Worm (Caenorhabditis elegans) whole organism, L4 larva: ENCODE measurements around the gene srg-62.
A peak's percentile ranks its signal among the peaks of the same experiment; 100 is the strongest.

Source experiments
- ama-1 ChIP-seq: fragments of 150-350 bp; optimal IDR thresholded peaks from 2 replicates; lab custom pipeline; 2014; ENCODE audit warnings: inconsistent platforms, mixed read lengths
- ceh-32 ChIP-seq: sonication (generic microtip); optimal IDR thresholded peaks from 2 replicates; lab custom pipeline; 2016; ENCODE audit warnings: mild to moderate bottlenecking, missing genetic modification characterization, missing compliant biosample characterization; ENCODE audit not compliant: poor library complexity
- duxl-1 ChIP-seq: sonication (generic microtip); optimal IDR thresholded peaks from 2 replicates; lab custom pipeline; 2016; ENCODE audit warnings: mild to moderate bottlenecking, missing genetic modification characterization, moderate library complexity, missing compliant biosample characterization; ENCODE audit not compliant: poor library complexity
- fkh-10 ChIP-seq: fragments of 150-350 bp; optimal IDR thresholded peaks from 2 replicates; lab custom pipeline; 2014; ENCODE audit warnings: missing biosample characterization, missing genetic modification reagents, missing genetic modification characterization
- lim-7 ChIP-seq: fragments of 200-800 bp; sonication (Bioruptor generic); IDR thresholded peaks from 2 replicates; pipeline ENCODE4 v1.3.6; 2022; ENCODE audit warnings: missing genetic modification characterization, missing compliant biosample characterization
- nhr-111 ChIP-seq: fragments of 200-800 bp; sonication (Bioruptor generic); optimal IDR thresholded peaks from 2 replicates; lab custom pipeline; 2018; ENCODE audit warnings: mild to moderate bottlenecking, missing genetic modification characterization, missing compliant biosample characterization
- nhr-77 ChIP-seq: fragments of 150-350 bp; optimal IDR thresholded peaks from 2 replicates; lab custom pipeline; 2014; ENCODE audit warnings: missing biosample characterization, missing genetic modification characterization
- pha-4 ChIP-seq, 2 experiments: fragments of 150-350 bp in 1 of 2; fragments of 200-800 bp in 1 of 2; sonication (Bioruptor generic) in 1 of 2; IDR thresholded peaks in 1 of 2; optimal IDR thresholded peaks in 1 of 2; 2 replicates each; pipeline versions ENCODE4 v1.3.6 to Lab custom; 2014 to 2022; ENCODE audit warnings: missing genetic modification characterization in 2 of 2, missing genetic modification reagents in 2 of 2, missing biosample characterization in 1 of 2, missing compliant biosample characterization in 1 of 2
- php-3 ChIP-seq: fragments of 200-800 bp; sonication (Bioruptor generic); IDR thresholded peaks from 2 replicates; pipeline ENCODE4 v1.3.6; 2022; ENCODE audit warnings: missing genetic modification reagents, missing genetic modification characterization, missing compliant biosample characterization
- snpc-4 ChIP-seq: fragments of 150-350 bp; optimal IDR thresholded peaks from 2 replicates; lab custom pipeline; 2014; ENCODE audit warnings: missing biosample characterization, missing genetic modification characterization
- unc-62 ChIP-seq, 3 experiments: fragments of 150-350 bp in 1 of 3; sonication (generic microtip); optimal IDR thresholded peaks in 2 of 3; peaks in 1 of 3; 1 replicate in 1 of 3; 2 replicates in 2 of 3; lab custom pipeline; 2014 to 2017; ENCODE audit warnings: missing biosample characterization in 3 of 3, missing genetic modification characterization in 3 of 3, missing genetic modification reagents in 3 of 3, missing genotype in 1 of 3
- zip-11 ChIP-seq: fragments of 200-800 bp; sonication (Bioruptor generic); IDR thresholded peaks from 2 replicates; pipeline ENCODE4 v1.3.6; 2022; ENCODE audit warnings: missing genetic modification characterization, missing compliant biosample characterization

- TF ChIP-seq zip-11 (GFP tag; lab: Robert Waterston, UW) (no peak), snpc-4 (tag; lab: Kevin White, UChicago) (no peak), unc-62 (GFP tag; optimal IDR thresholded peaks at IDR 0.05 in 1 of 2; lab: Kevin White, UChicago) (no peak), unc-62 (tag; optimal IDR thresholded peaks at IDR 0.05; lab: Kevin White, UChicago) (no peak), nhr-111 (no peak), nhr-77 (peak; percentile 81), lim-7 (GFP tag; lab: Robert Waterston, UW) (no peak), duxl-1 (tag; lab: Kevin White, UChicago) (no peak), php-3 (GFP tag; lab: Robert Waterston, UW) (0 out of 2 replicates have a peak, but pooled peaks have one; percentile 11), fkh-10 (GFP tag; lab: Kevin White, UChicago) (no peak), ama-1 (no peak), pha-4 (GFP tag; IDR thresholded peaks at IDR 0.05; lab: Robert Waterston, UW) (no peak), pha-4 (tag; optimal IDR thresholded peaks at IDR 0.05; lab: Kevin White, UChicago) (no peak), ceh-32 (tag; lab: Kevin White, UChicago) (no peak)
Observed at ce11 chrV:2765052-2765451, 22.9 kb upstream of the srg-62 start, which contains the start of gene dhs-14.
